Fruit fly (Drosophila melanogaster) whole organism, embryonic: ENCODE measurements around the gene CG32573.
A peak's percentile ranks its signal among the peaks of the same experiment; 100 is the strongest.

Experiments used
- CG13123 ChIP-seq: fragments of 200-800 bp; sonication (Bioruptor generic); optimal IDR thresholded peaks from 2 replicates; lab custom pipeline; 2016; ENCODE audit warnings: missing biosample characterization, missing genetic modification characterization
- CG13287 ChIP-seq: fragments of 200-800 bp; sonication (Bioruptor generic); IDR thresholded peaks from 2 replicates; pipeline ENCODE4 v1.3.6; 2022; ENCODE audit warnings: missing biosample characterization, missing genetic modification characterization; ENCODE audit not compliant: partially characterized antibody
- CG13296 ChIP-seq: fragments of 200-800 bp; sonication (Bioruptor generic); optimal IDR thresholded peaks from 3 replicates; lab custom pipeline; 2018; ENCODE audit warnings: missing biosample characterization, mild to moderate bottlenecking, missing genetic modification characterization
- CG1602 ChIP-seq: fragments of 200-800 bp; sonication (Bioruptor generic); optimal IDR thresholded peaks from 3 replicates; lab custom pipeline; 2016; ENCODE audit warnings: missing biosample characterization, missing genetic modification characterization
- CG17186 ChIP-seq: fragments of 200-800 bp; sonication (Bioruptor generic); optimal IDR thresholded peaks from 3 replicates; lab custom pipeline; 2017; ENCODE audit warnings: missing biosample characterization, missing genetic modification reagents, missing genetic modification characterization
- CG17385 ChIP-seq: fragments of 200-800 bp; sonication (Bioruptor generic); optimal IDR thresholded peaks from 3 replicates; lab custom pipeline; 2018; ENCODE audit warnings: missing biosample characterization, mild to moderate bottlenecking, missing genetic modification characterization
- CG1792 ChIP-seq: fragments of 200-800 bp; sonication (Bioruptor generic); optimal IDR thresholded peaks from 2 replicates; lab custom pipeline; 2016; ENCODE audit warnings: missing biosample characterization, missing genetic modification characterization
- CG2120 ChIP-seq: fragments of 200-800 bp; sonication (Bioruptor generic); optimal IDR thresholded peaks from 3 replicates; lab custom pipeline; 2016; ENCODE audit warnings: missing biosample characterization, missing genetic modification characterization
- CG31365 ChIP-seq: fragments of 200-800 bp; sonication (Bioruptor generic); optimal IDR thresholded peaks from 2 replicates; lab custom pipeline; 2018; ENCODE audit warnings: missing biosample characterization, mild to moderate bottlenecking, missing genetic modification characterization
- CG32772 ChIP-seq: fragments of 200-800 bp; sonication (Bioruptor generic); IDR thresholded peaks from 2 replicates; pipeline ENCODE4 v1.3.6; 2022; ENCODE audit warnings: missing biosample characterization, missing genetic modification characterization
- CG34224 ChIP-seq: fragments of 200-800 bp; sonication (Bioruptor generic); IDR thresholded peaks from 3 replicates; pipeline ENCODE4 v1.3.6; 2022; ENCODE audit warnings: missing biosample characterization, missing genetic modification characterization; ENCODE audit not compliant: partially characterized antibody
- CG6854 ChIP-seq: fragments of 200-800 bp; sonication (Bioruptor generic); optimal IDR thresholded peaks from 3 replicates; lab custom pipeline; 2017; ENCODE audit warnings: missing biosample characterization, mild to moderate bottlenecking, missing genetic modification characterization
- CG8290 ChIP-seq, 3 experiments: fragments of 200-800 bp; sonication (Bioruptor generic); optimal IDR thresholded peaks; 2 replicates each; lab custom pipeline; 2016 to 2019; ENCODE audit warnings: missing biosample characterization in 3 of 3, missing genetic modification characterization in 3 of 3, mild to moderate bottlenecking in 2 of 3, moderate library complexity in 1 of 3
- CG9609 ChIP-seq: fragments of 200-800 bp; sonication (Bioruptor generic); optimal IDR thresholded peaks from 3 replicates; lab custom pipeline; 2016; ENCODE audit warnings: missing biosample characterization, missing genetic modification characterization
- D ChIP-seq, 2 experiments: fragments of 200-800 bp in 1 of 2; fragments of >200 bp in 1 of 2; sonication (Bioruptor generic) in 1 of 2; optimal IDR thresholded peaks; 2 replicates in 1 of 2; 3 replicates in 1 of 2; lab custom pipeline; 2017; ENCODE audit warnings: mild to moderate bottlenecking in 1 of 2, missing biosample characterization in 1 of 2, missing genetic modification characterization in 1 of 2, missing genetic modification reagents in 1 of 2
- Dek ChIP-seq: fragments of 200-800 bp; sonication (Bioruptor generic); optimal IDR thresholded peaks from 3 replicates; lab custom pipeline; 2019; ENCODE audit warnings: missing biosample characterization, mild to moderate bottlenecking, missing genetic modification characterization, moderate library complexity
- Drgx ChIP-seq: fragments of 200-800 bp; sonication (Bioruptor generic); IDR thresholded peaks from 2 replicates; pipeline ENCODE4 v1.3.6; 2022; ENCODE audit warnings: missing biosample characterization, missing genetic modification characterization
- Elba2 ChIP-seq: fragments of 200-800 bp; sonication (Bioruptor generic); optimal IDR thresholded peaks from 3 replicates; lab custom pipeline; 2016; ENCODE audit warnings: missing biosample characterization, missing genetic modification characterization
- HmgZ ChIP-seq: fragments of 200-800 bp; sonication (Bioruptor generic); optimal IDR thresholded peaks from 2 replicates; lab custom pipeline; 2018; ENCODE audit warnings: missing biosample characterization, mild to moderate bottlenecking, missing genetic modification characterization
- Hr51 ChIP-seq, 2 experiments: fragments of 200-800 bp; sonication (Bioruptor generic); optimal IDR thresholded peaks; 2 replicates in 1 of 2; 3 replicates in 1 of 2; lab custom pipeline; 2016 to 2018; ENCODE audit warnings: missing biosample characterization in 2 of 2, missing genetic modification characterization in 2 of 2, mild to moderate bottlenecking in 1 of 2, moderate library complexity in 1 of 2
- Med ChIP-seq: fragments of 200-800 bp; sonication (Bioruptor generic); peaks from one replicate; lab custom pipeline; 2016; ENCODE audit warnings: missing biosample characterization, missing genetic modification characterization, mild to moderate bottlenecking, inconsistent platforms, moderate library complexity
- Neu2 ChIP-seq: fragments of 200-800 bp; sonication (Bioruptor generic); optimal IDR thresholded peaks from 3 replicates; lab custom pipeline; 2016; ENCODE audit warnings: missing biosample characterization, missing genetic modification characterization, borderline replicate concordance
- Pdp1 ChIP-seq, 2 experiments: fragments of 200-800 bp; sonication (Bioruptor generic); optimal IDR thresholded peaks; 3 replicates each; lab custom pipeline; 2016; ENCODE audit warnings: missing biosample characterization in 2 of 2, missing genetic modification characterization in 2 of 2, mild to moderate bottlenecking in 1 of 2, moderate library complexity in 1 of 2
- TFAM ChIP-seq: fragments of 200-800 bp; sonication (Bioruptor generic); optimal IDR thresholded peaks from 2 replicates; lab custom pipeline; 2017; ENCODE audit warnings: missing biosample characterization, missing genetic modification characterization, inconsistent platforms
- Vsx1 ChIP-seq: fragments of 200-800 bp; sonication (Bioruptor generic); optimal IDR thresholded peaks from 2 replicates; lab custom pipeline; 2017; ENCODE audit warnings: missing biosample characterization, mild to moderate bottlenecking, missing genetic modification characterization, missing genetic modification reagents
- abd-A ChIP-seq: fragments of 200-800 bp; sonication (Bioruptor generic); optimal IDR thresholded peaks from 3 replicates; lab custom pipeline; 2019; ENCODE audit warnings: missing biosample characterization, mild to moderate bottlenecking, missing genetic modification characterization, moderate library complexity
- bsh ChIP-seq, 2 experiments: fragments of 200-800 bp; sonication (Bioruptor generic); optimal IDR thresholded peaks; 2 replicates each; lab custom pipeline; 2017 to 2018; ENCODE audit warnings: mild to moderate bottlenecking in 2 of 2, missing biosample characterization in 2 of 2, missing genetic modification characterization in 2 of 2, moderate library complexity in 1 of 2
- cg ChIP-seq: fragments of 200-800 bp; sonication (Bioruptor generic); optimal IDR thresholded peaks from 3 replicates; lab custom pipeline; 2019; ENCODE audit warnings: missing biosample characterization, mild to moderate bottlenecking, missing genetic modification characterization, moderate library complexity
- corto ChIP-seq: fragments of 200-800 bp; sonication (Bioruptor generic); optimal IDR thresholded peaks from 2 replicates; lab custom pipeline; 2016; ENCODE audit warnings: missing biosample characterization, mild to moderate bottlenecking, missing genetic modification characterization, moderate library complexity
- ewg ChIP-seq: fragments of 200-800 bp; sonication (Bioruptor generic); optimal IDR thresholded peaks from 3 replicates; lab custom pipeline; 2017; ENCODE audit warnings: mild to moderate bottlenecking, missing biosample characterization, missing genetic modification reagents, missing genetic modification characterization
- her ChIP-seq: fragments of 200-800 bp; sonication (Bioruptor generic); optimal IDR thresholded peaks from 2 replicates; lab custom pipeline; 2016; ENCODE audit warnings: missing biosample characterization, missing genetic modification characterization
- insv ChIP-seq, 2 experiments: fragments of 200-800 bp; sonication (Bioruptor generic); optimal IDR thresholded peaks; 3 replicates each; lab custom pipeline; 2016 to 2018; ENCODE audit warnings: missing biosample characterization in 2 of 2, missing genetic modification characterization in 2 of 2
- lab ChIP-seq: fragments of 200-800 bp; sonication (Bioruptor generic); optimal IDR thresholded peaks from 3 replicates; lab custom pipeline; 2017; ENCODE audit warnings: missing biosample characterization, missing genetic modification characterization, mild to moderate bottlenecking, moderate library complexity, missing genetic modification reagents
- lmd ChIP-seq: fragments of 200-800 bp; sonication (Bioruptor generic); IDR thresholded peaks from 2 replicates; pipeline ENCODE4 v1.3.6; 2022; ENCODE audit warnings: missing biosample characterization, missing genetic modification characterization
- pan ChIP-seq, 4 experiments: fragments of >200 bp in 3 of 4; fragments of 200-800 bp in 1 of 4; sonication (Bioruptor generic) in 1 of 4; optimal IDR thresholded peaks in 3 of 4; IDR thresholded peaks in 1 of 4; 2 replicates each; pipeline versions ENCODE4 v1.3.6 to Lab custom; 2017 to 2022; ENCODE audit warnings: missing biosample characterization in 2 of 4, missing genetic modification characterization in 2 of 4, mixed read lengths in 1 of 4
- pb ChIP-seq: fragments of 200-800 bp; sonication (Bioruptor generic); optimal IDR thresholded peaks from 3 replicates; lab custom pipeline; 2016; ENCODE audit warnings: missing biosample characterization, missing genetic modification characterization
- pfk ChIP-seq: fragments of 200-800 bp; sonication (Bioruptor generic); optimal IDR thresholded peaks from 2 replicates; lab custom pipeline; 2018; ENCODE audit warnings: missing biosample characterization, mild to moderate bottlenecking, missing genetic modification characterization, moderate library complexity
- sd ChIP-seq: fragments of 200-800 bp; sonication (Bioruptor generic); optimal IDR thresholded peaks from 3 replicates; lab custom pipeline; 2018; ENCODE audit warnings: missing biosample characterization, mild to moderate bottlenecking, missing genetic modification characterization, moderate library complexity
- sens ChIP-seq: fragments of 200-800 bp; sonication (Bioruptor generic); peaks from one replicate; lab custom pipeline; 2016; ENCODE audit warnings: missing biosample characterization, missing genetic modification characterization
- slbo ChIP-seq: fragments of 200-800 bp; sonication (Bioruptor generic); IDR thresholded peaks from 2 replicates; pipeline ENCODE4 v1.3.6; 2022; ENCODE audit warnings: missing biosample characterization, missing genetic modification characterization
- sqz ChIP-seq: fragments of 200-800 bp; sonication (Bioruptor generic); optimal IDR thresholded peaks from 3 replicates; lab custom pipeline; 2018; ENCODE audit warnings: missing biosample characterization, mild to moderate bottlenecking, missing genetic modification characterization
- stwl ChIP-seq: fragments of 200-800 bp; sonication (Bioruptor generic); optimal IDR thresholded peaks from 3 replicates; lab custom pipeline; 2018; ENCODE audit warnings: missing biosample characterization, mild to moderate bottlenecking, missing genetic modification characterization, moderate library complexity
- tio ChIP-seq: fragments of 200-800 bp; sonication (Bioruptor generic); optimal IDR thresholded peaks from 2 replicates; lab custom pipeline; 2017; ENCODE audit warnings: missing biosample characterization, missing genetic modification characterization, inconsistent platforms
- wor ChIP-seq: fragments of 200-800 bp; sonication (Bioruptor generic); IDR thresholded peaks from 2 replicates; pipeline ENCODE4 v1.3.6; 2022; ENCODE audit warnings: missing biosample characterization, missing genetic modification characterization

CG32573 gene

DNA sequence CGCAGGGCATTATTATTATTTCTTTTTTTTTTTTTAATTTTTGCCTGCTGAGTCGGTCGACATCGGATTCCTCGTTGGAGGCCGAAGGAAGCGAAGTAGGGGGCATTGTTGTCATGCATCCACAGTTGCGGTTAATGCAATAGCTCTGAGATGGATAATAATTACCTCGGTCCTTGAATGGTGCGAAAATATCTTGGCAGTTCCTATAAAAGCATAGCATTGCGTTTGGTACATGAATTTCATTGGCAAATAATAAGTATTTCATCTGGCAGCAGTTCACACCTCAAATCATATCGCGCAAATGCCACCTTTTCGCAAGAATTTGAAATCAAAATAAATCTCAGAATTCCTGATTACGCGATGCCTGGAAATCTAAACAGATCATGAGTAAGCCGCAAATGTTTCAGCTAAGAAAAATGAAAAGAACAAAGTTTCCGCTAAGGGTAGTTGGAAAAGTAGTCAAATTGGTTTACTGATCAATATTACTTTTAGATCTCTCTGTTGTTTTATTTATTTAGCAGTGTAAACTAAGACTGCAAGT lies 4.0 kb upstream of the CG32573 start:
- TF ChIP-seq CG31365 (tag; lab: Kevin White, UChicago) (no peak), CG9609 (GFP tag; lab: Kevin White, UChicago) (no peak)

DNA sequence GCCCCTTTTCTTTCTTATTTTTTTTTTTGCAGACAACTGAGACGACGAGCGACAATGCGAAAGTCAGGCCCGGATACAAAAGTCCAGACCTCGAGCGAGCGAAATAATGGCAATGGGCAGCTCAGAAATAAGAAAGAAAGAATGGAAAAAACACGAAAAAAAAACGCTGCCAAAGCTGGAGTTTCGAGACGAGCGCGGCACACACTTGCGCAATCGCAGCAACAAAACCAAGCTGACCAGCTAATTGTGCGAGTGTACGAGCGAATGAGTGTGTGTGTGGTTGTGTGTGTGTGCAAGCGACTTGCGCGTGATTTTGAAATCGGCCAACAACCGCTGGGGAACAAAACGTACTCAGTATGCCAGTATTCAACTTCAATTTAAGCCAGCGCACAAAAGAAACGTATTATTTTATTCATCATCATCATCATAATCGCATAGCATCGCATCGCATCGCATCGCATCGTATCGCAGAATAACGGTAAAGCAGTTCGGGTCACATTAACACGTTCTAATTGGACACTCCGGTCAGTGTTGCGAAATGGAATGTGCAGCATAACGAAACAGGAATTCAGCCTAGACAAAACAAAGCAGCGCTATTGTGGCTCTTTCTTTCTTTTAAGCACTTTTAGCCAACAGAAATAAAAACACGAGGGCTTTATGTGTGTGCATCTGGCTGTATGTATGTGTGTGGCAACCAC lies 3.3 kb upstream of the CG32573 start:
- TF ChIP-seq CG8290 (GFP tag; optimal IDR thresholded peaks at IDR 0.05; lab: Kevin White, UChicago): peak; percentile 58
- TF ChIP-seq CG8290 (tag; optimal IDR thresholded peaks at IDR 0.05; lab: Kevin White, UChicago): no peak
- TF ChIP-seq pfk (GFP tag; lab: Kevin White, UChicago): no peak
- no peak for TF ChIP-seq pb (GFP tag; lab: Kevin White, UChicago)
- TF ChIP-seq CG1792 (GFP tag; lab: Kevin White, UChicago): no peak
- peak in 1 of 2 experiments; percentile 15 for TF ChIP-seq bsh (GFP tag; optimal IDR thresholded peaks at IDR 0.05; lab: Kevin White, UChicago)
- TF ChIP-seq ewg: peak; percentile 6
- TF ChIP-seq CG17385 (GFP tag; lab: Kevin White, UChicago): no peak
- TF ChIP-seq insv (GFP tag; optimal IDR thresholded peaks at IDR 0.05; lab: Kevin White, UChicago): peak in 1 of 2 experiments; percentile 79
- peak; percentile 2 for TF ChIP-seq D (optimal IDR thresholded peaks at IDR 0.05; lab: Kevin White, UChicago)
- no peak for TF ChIP-seq D (GFP tag; optimal IDR thresholded peaks at IDR 0.05; lab: Kevin White, UChicago)
- TF ChIP-seq Hr51 (GFP tag; optimal IDR thresholded peaks at IDR 0.05; lab: Kevin White, UChicago): no peak
- no peak for TF ChIP-seq CG1602
- peak; percentile 25 for TF ChIP-seq Elba2 (GFP tag; lab: Kevin White, UChicago)
- TF ChIP-seq Vsx1: peak; percentile 2
- TF ChIP-seq Med (GFP tag; lab: Kevin White, UChicago): peak; percentile 22
- TF ChIP-seq Pdp1 (GFP tag; optimal IDR thresholded peaks at IDR 0.05; lab: Kevin White, UChicago): peak in 1 of 2 experiments; percentile 62
- peak; percentile 15; the same call in 1 of the 2 replicates for TF ChIP-seq Drgx (GFP tag; lab: Robert Waterston, UW)
- peak; percentile 91 for TF ChIP-seq stwl
- TF ChIP-seq Dek (tag; lab: Kevin White, UChicago): no peak
- no peak for TF ChIP-seq CG13296 (GFP tag; lab: Kevin White, UChicago)
- TF ChIP-seq CG2120 (GFP tag; lab: Kevin White, UChicago): no peak
- peak; percentile 7 for TF ChIP-seq corto (GFP tag; lab: Kevin White, UChicago)

DNA sequence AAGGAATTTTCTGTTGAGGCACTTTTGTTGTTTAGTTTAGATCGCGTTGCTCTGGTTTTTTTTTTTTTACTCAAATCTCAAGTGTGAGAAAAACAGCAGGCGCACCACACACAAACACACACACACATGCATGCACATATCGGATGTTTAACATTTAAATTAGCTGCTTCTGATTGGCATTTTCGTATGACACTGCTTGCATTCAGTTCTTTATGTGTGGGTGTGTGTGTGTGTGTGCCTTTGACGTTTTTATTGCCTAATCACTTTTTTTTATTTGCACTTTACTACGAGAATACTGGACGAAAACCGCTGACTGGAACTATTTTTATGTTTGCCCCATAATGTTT lies 2.8 kb upstream of the CG32573 start:
- TF ChIP-seq CG32772 (GFP tag; lab: Robert Waterston, UW) (0 out of 2 replicates have a peak, but pooled peaks have one; percentile 8), lmd (GFP tag; lab: Robert Waterston, UW) (no peak), CG34224 (GFP tag; lab: Robert Waterston, UW) (no peak), HmgZ (tag; lab: Kevin White, UChicago) (no peak), cg (GFP tag; lab: Kevin White, UChicago) (peak; percentile 56), sd (tag; lab: Kevin White, UChicago) (peak; percentile 62), abd-A (tag; lab: Kevin White, UChicago) (peak; percentile 17), TFAM (GFP tag; lab: Kevin White, UChicago) (no peak), CG6854 (GFP tag; lab: Kevin White, UChicago) (no peak), slbo (GFP tag; lab: Robert Waterston, UW) (no peak), tio (GFP tag; lab: Kevin White, UChicago) (no peak), wor (no peak), Neu2 (GFP tag; lab: Kevin White, UChicago) (no peak), lab (no peak), sens (peak; percentile 36), CG13287 (GFP tag; lab: Robert Waterston, UW) (no peak), CG13123 (GFP tag; lab: Kevin White, UChicago) (no peak), CG17186 (GFP tag; lab: Kevin White, UChicago) (no peak), her (no peak), pan (optimal IDR thresholded peaks at IDR 0.05; lab: Kevin White, UChicago) (no peak), pan (GFP tag; optimal IDR thresholded peaks at IDR 0.05 in 1 of 2, IDR thresholded peaks at IDR 0.05 in 1 of 2) (no peak), sqz (GFP tag; lab: Kevin White, UChicago) (peak; percentile 20), insv (GFP tag; optimal IDR thresholded peaks at IDR 0.05; lab: Kevin White, UChicago) (peak in 1 of 2 experiments; percentile 71)
